Fruit fly (Drosophila melanogaster) whole organism, adult: ENCODE measurements around the gene CG11842.

Experiments used
- CG7045 ChIP-seq: fragments of 200-800 bp; sonication (Bioruptor generic); optimal IDR thresholded peaks from 2 replicates; lab custom pipeline; 2017; ENCODE audit warnings: missing biosample characterization, mild to moderate bottlenecking, missing genetic modification characterization
- CG7101 ChIP-seq: fragments of 200-800 bp; sonication (Bioruptor generic); optimal IDR thresholded peaks from 2 replicates; lab custom pipeline; 2018; ENCODE audit warnings: missing biosample characterization, mild to moderate bottlenecking, missing genetic modification characterization, moderate library complexity

DNA sequence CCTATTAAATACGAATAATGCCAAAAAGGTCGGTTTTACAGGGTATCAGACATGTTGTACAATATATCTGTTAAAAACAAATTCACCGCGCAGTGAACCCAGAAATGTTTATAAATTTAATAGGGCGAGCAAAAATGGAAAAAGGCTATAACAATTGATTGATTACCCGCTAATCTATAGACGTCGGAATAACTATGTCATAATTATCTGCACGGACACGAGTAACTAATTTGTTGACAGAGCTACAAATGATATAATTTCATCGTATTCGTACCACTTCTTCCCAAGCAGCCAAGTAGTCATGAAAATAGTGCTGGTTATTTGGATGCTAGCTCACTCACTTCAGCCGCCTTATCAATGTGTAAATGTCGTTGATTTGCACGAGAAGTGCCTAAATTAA, 27.8 kb upstream of the CG11842 start, which contains the start of gene CG14518:
- no peak for TF ChIP-seq CG7101
- TF ChIP-seq CG7045 (GFP tag; lab: Kevin White, UChicago): no peak
